Worm (Caenorhabditis elegans) whole organism, L4 larva: ENCODE results near the gene ipla-6.

ENCODE experiments used
- ceh-82 ChIP-seq: sonication (generic microtip); optimal IDR thresholded peaks from 2 replicates; lab custom pipeline; 2017; ENCODE audit warnings: missing biosample characterization, missing genetic modification characterization
- nhr-6 ChIP-seq: fragments of 150-350 bp; optimal IDR thresholded peaks from 2 replicates; lab custom pipeline; 2014; ENCODE audit warnings: missing biosample characterization, missing genetic modification characterization

- TF ChIP-seq ceh-82 (tag; lab: Kevin White, UChicago): no peak
- TF ChIP-seq nhr-6 (tag; lab: Kevin White, UChicago): no peak
Measured at ce11 chrIV:6333915-6334314, 3.5 kb upstream of the ipla-6 start, which contains the start of gene blos-2.
